Worm (Caenorhabditis elegans) whole organism, L4 larva: Measurements from ENCODE around the gene Y22D7AL.3.

Experiments used
- F10B5.3 ChIP-seq: sonication (generic microtip); optimal IDR thresholded peaks from 2 replicates; lab custom pipeline; 2016; ENCODE audit warnings: mild to moderate bottlenecking, missing genetic modification characterization, missing compliant biosample characterization
- F26F4.8 ChIP-seq: fragments of 200-800 bp; sonication (Bioruptor generic); conservative IDR thresholded peaks from 2 replicates; pipeline ENCODE4 v1.3.6; 2022; ENCODE audit warnings: missing genetic modification characterization, missing compliant biosample characterization
- F37D6.2 ChIP-seq: sonication (generic microtip); optimal IDR thresholded peaks from 2 replicates; lab custom pipeline; 2016; ENCODE audit warnings: mild to moderate bottlenecking, missing genetic modification characterization, missing compliant biosample characterization
- F49E8.2 ChIP-seq: sonication (generic microtip); optimal IDR thresholded peaks from 2 replicates; lab custom pipeline; 2016; ENCODE audit warnings: missing compliant biosample characterization, mild to moderate bottlenecking, missing genetic modification characterization, borderline replicate concordance
- Y5F2A.4 ChIP-seq: fragments of 200-800 bp; sonication (Bioruptor generic); optimal IDR thresholded peaks from 2 replicates; lab custom pipeline; 2018; ENCODE audit warnings: mild to moderate bottlenecking, missing genetic modification characterization, missing compliant biosample characterization
- ZK337.2 ChIP-seq: fragments of 200-800 bp; sonication (Bioruptor generic); IDR thresholded peaks from 2 replicates; pipeline ENCODE4 v1.3.6; 2022; ENCODE audit warnings: missing genetic modification reagents, missing genetic modification characterization, missing compliant biosample characterization
- aha-1 ChIP-seq: fragments of 150-350 bp; peaks from one replicate; lab custom pipeline; 2014; ENCODE audit warnings: missing biosample characterization, missing genetic modification characterization
- ama-1 ChIP-seq: fragments of 150-350 bp; optimal IDR thresholded peaks from 2 replicates; lab custom pipeline; 2014; ENCODE audit warnings: inconsistent platforms, mixed read lengths
- arid-1 ChIP-seq: fragments of 200-800 bp; sonication (Bioruptor generic); conservative IDR thresholded peaks from 2 replicates; pipeline ENCODE4 v1.3.6; 2022; ENCODE audit warnings: missing genetic modification reagents, missing genetic modification characterization, missing compliant biosample characterization
- ceh-20 ChIP-seq: fragments of 200-800 bp; sonication (Bioruptor generic); IDR thresholded peaks from 2 replicates; pipeline ENCODE4 v1.3.6; 2022; ENCODE audit warnings: missing genetic modification reagents, missing genetic modification characterization, missing compliant biosample characterization
- ceh-32 ChIP-seq: sonication (generic microtip); optimal IDR thresholded peaks from 2 replicates; lab custom pipeline; 2016; ENCODE audit warnings: mild to moderate bottlenecking, missing genetic modification characterization, missing compliant biosample characterization; ENCODE audit not compliant: poor library complexity
- ces-1 ChIP-seq: fragments of 150-350 bp; sonication (generic microtip); optimal IDR thresholded peaks from 4 replicates; lab custom pipeline; 2014; ENCODE audit warnings: missing biosample characterization, missing genetic modification reagents, missing genetic modification characterization
- ctbp-1 ChIP-seq: fragments of 200-800 bp; sonication (Bioruptor generic); IDR thresholded peaks from 2 replicates; pipeline ENCODE4 v1.3.6; 2022; ENCODE audit warnings: missing genetic modification reagents, missing genetic modification characterization, missing compliant biosample characterization
- daf-12 ChIP-seq: fragments of 150-350 bp; optimal IDR thresholded peaks from 2 replicates; lab custom pipeline; 2014; ENCODE audit warnings: missing biosample characterization, missing genetic modification reagents, missing genetic modification characterization
- daf-16 ChIP-seq, 3 experiments: sonication (generic microtip); optimal IDR thresholded peaks; 2 replicates each; lab custom pipeline; 2016 to 2017; ENCODE audit warnings: missing genetic modification characterization in 3 of 3, missing genetic modification reagents in 3 of 3, mild to moderate bottlenecking in 2 of 3, missing compliant biosample characterization in 2 of 3, missing biosample characterization in 1 of 3, moderate library complexity in 1 of 3
- daf-19 ChIP-seq: fragments of 200-800 bp; sonication (Bioruptor generic); conservative IDR thresholded peaks from 2 replicates; pipeline ENCODE4 v1.3.6; 2022; ENCODE audit warnings: missing genetic modification characterization, missing compliant biosample characterization
- dmd-8 ChIP-seq: fragments of 200-800 bp; sonication (Bioruptor generic); IDR thresholded peaks from 2 replicates; pipeline ENCODE4 v1.3.6; 2022; ENCODE audit warnings: missing genetic modification characterization, missing compliant biosample characterization
- dpl-1 ChIP-seq: fragments of 150-350 bp; optimal IDR thresholded peaks from 2 replicates; lab custom pipeline; 2014; ENCODE audit warnings: missing biosample characterization, missing genetic modification reagents, missing genetic modification characterization
- duxl-1 ChIP-seq: sonication (generic microtip); optimal IDR thresholded peaks from 2 replicates; lab custom pipeline; 2016; ENCODE audit warnings: mild to moderate bottlenecking, missing genetic modification characterization, moderate library complexity, missing compliant biosample characterization; ENCODE audit not compliant: poor library complexity
- dve-1 ChIP-seq: sonication (generic microtip); optimal IDR thresholded peaks from 2 replicates; lab custom pipeline; 2017; ENCODE audit warnings: antibody characterized with exemption, mild to moderate bottlenecking, missing genetic modification characterization, missing compliant biosample characterization; ENCODE audit not compliant: insufficient read depth
- egl-27 ChIP-seq: sonication (generic microtip); optimal IDR thresholded peaks from 3 replicates; lab custom pipeline; 2017; ENCODE audit warnings: missing biosample characterization, missing genetic modification reagents, missing genetic modification characterization
- egl-43 ChIP-seq: fragments of 200-800 bp; sonication (Bioruptor generic); IDR thresholded peaks from 2 replicates; pipeline ENCODE4 v1.3.6; 2022; ENCODE audit warnings: missing genetic modification reagents, missing genetic modification characterization, missing compliant biosample characterization
- gei-8 ChIP-seq: fragments of 200-800 bp; sonication (Bioruptor generic); optimal IDR thresholded peaks from 2 replicates; lab custom pipeline; 2018; ENCODE audit warnings: mild to moderate bottlenecking, missing genetic modification characterization, missing compliant biosample characterization
- hmg-1.1 ChIP-seq: fragments of 200-800 bp; sonication (Bioruptor generic); IDR thresholded peaks from 2 replicates; pipeline ENCODE4 v1.3.6; 2022; ENCODE audit warnings: missing genetic modification reagents, missing genetic modification characterization, missing compliant biosample characterization
- lim-7 ChIP-seq: fragments of 200-800 bp; sonication (Bioruptor generic); IDR thresholded peaks from 2 replicates; pipeline ENCODE4 v1.3.6; 2022; ENCODE audit warnings: missing genetic modification characterization, missing compliant biosample characterization
- lin-29 ChIP-seq: fragments of 200-800 bp; sonication (Bioruptor generic); IDR thresholded peaks from 2 replicates; pipeline ENCODE4 v1.3.6; 2022; ENCODE audit warnings: missing genetic modification reagents, missing genetic modification characterization, missing compliant biosample characterization
- lin-38 ChIP-seq: fragments of 200-800 bp; sonication (Bioruptor generic); IDR thresholded peaks from 2 replicates; pipeline ENCODE4 v1.3.6; 2022; ENCODE audit warnings: missing genetic modification reagents, missing genetic modification characterization, missing compliant biosample characterization
- lsy-2 ChIP-seq, 2 experiments: fragments of 150-350 bp in 1 of 2; sonication (generic microtip) in 1 of 2; optimal IDR thresholded peaks; 2 replicates each; lab custom pipeline; 2014 to 2017; ENCODE audit warnings: missing biosample characterization in 2 of 2, missing genetic modification characterization in 2 of 2
- madf-5 ChIP-seq, 2 experiments: fragments of 200-800 bp; sonication (Bioruptor generic); IDR thresholded peaks; 2 replicates each; pipeline ENCODE4 v1.3.6; 2022; ENCODE audit warnings: missing compliant biosample characterization in 2 of 2, missing genetic modification characterization in 2 of 2
- madf-9 ChIP-seq: fragments of 200-800 bp; sonication (Bioruptor generic); conservative IDR thresholded peaks from 2 replicates; pipeline ENCODE4 v1.3.6; 2022; ENCODE audit warnings: missing genetic modification reagents, missing genetic modification characterization, missing compliant biosample characterization
- mdl-1 ChIP-seq, 2 experiments: fragments of 150-350 bp in 1 of 2; sonication (generic microtip) in 1 of 2; optimal IDR thresholded peaks; 2 replicates each; lab custom pipeline; 2014 to 2017; ENCODE audit warnings: missing biosample characterization in 2 of 2, missing genetic modification characterization in 2 of 2
- mep-1 ChIP-seq: fragments of 150-350 bp; sonication (generic microtip); optimal IDR thresholded peaks from 3 replicates; lab custom pipeline; 2014; ENCODE audit warnings: missing biosample characterization, missing genetic modification characterization
- mes-2 ChIP-seq: sonication (generic microtip); optimal IDR thresholded peaks from 2 replicates; lab custom pipeline; 2016; ENCODE audit warnings: missing genotype, mild to moderate bottlenecking, missing genetic modification characterization, missing compliant biosample characterization; ENCODE audit not compliant: poor library complexity, severe bottlenecking
- mxl-3 ChIP-seq: fragments of 200-800 bp; sonication (Bioruptor generic); optimal IDR thresholded peaks from 2 replicates; lab custom pipeline; 2018; ENCODE audit warnings: mild to moderate bottlenecking, missing genetic modification characterization, missing compliant biosample characterization
- nhr-10 ChIP-seq: fragments of 150-350 bp; optimal IDR thresholded peaks from 2 replicates; lab custom pipeline; 2014; ENCODE audit warnings: missing biosample characterization, missing genetic modification characterization
- nhr-11 ChIP-seq: fragments of 150-350 bp; optimal IDR thresholded peaks from 2 replicates; lab custom pipeline; 2014; ENCODE audit warnings: missing biosample characterization, missing genetic modification characterization
- nhr-111 ChIP-seq: fragments of 200-800 bp; sonication (Bioruptor generic); optimal IDR thresholded peaks from 2 replicates; lab custom pipeline; 2018; ENCODE audit warnings: mild to moderate bottlenecking, missing genetic modification characterization, missing compliant biosample characterization
- nhr-237 ChIP-seq: sonication (generic microtip); optimal IDR thresholded peaks from 2 replicates; lab custom pipeline; 2017; ENCODE audit warnings: missing biosample characterization, missing genetic modification characterization
- pha-4 ChIP-seq, 2 experiments: fragments of 150-350 bp in 1 of 2; fragments of 200-800 bp in 1 of 2; sonication (Bioruptor generic) in 1 of 2; IDR thresholded peaks in 1 of 2; optimal IDR thresholded peaks in 1 of 2; 2 replicates each; pipeline versions ENCODE4 v1.3.6 to Lab custom; 2014 to 2022; ENCODE audit warnings: missing genetic modification characterization in 2 of 2, missing genetic modification reagents in 2 of 2, missing biosample characterization in 1 of 2, missing compliant biosample characterization in 1 of 2
- pqm-1 ChIP-seq: sonication (generic microtip); optimal IDR thresholded peaks from 2 replicates; lab custom pipeline; 2017; ENCODE audit warnings: missing biosample characterization, missing genetic modification characterization
- tag-97 ChIP-seq: fragments of 200-800 bp; sonication (Bioruptor generic); IDR thresholded peaks from 2 replicates; pipeline ENCODE4 v1.3.6; 2022; ENCODE audit warnings: missing genetic modification characterization, missing compliant biosample characterization
- tra-1 ChIP-seq: fragments of 200-800 bp; sonication (Bioruptor generic); IDR thresholded peaks from 2 replicates; pipeline ENCODE4 v1.3.6; 2022; ENCODE audit warnings: missing genetic modification reagents, missing genetic modification characterization, missing compliant biosample characterization
- unc-62 ChIP-seq, 3 experiments: fragments of 150-350 bp in 1 of 3; sonication (generic microtip); optimal IDR thresholded peaks in 2 of 3; peaks in 1 of 3; 1 replicate in 1 of 3; 2 replicates in 2 of 3; lab custom pipeline; 2014 to 2017; ENCODE audit warnings: missing biosample characterization in 3 of 3, missing genetic modification characterization in 3 of 3, missing genetic modification reagents in 3 of 3, missing genotype in 1 of 3
- zag-1 ChIP-seq: fragments of 150-350 bp; optimal IDR thresholded peaks from 2 replicates; lab custom pipeline; 2014; ENCODE audit warnings: missing biosample characterization, missing genetic modification characterization
- zfp-3 ChIP-seq: fragments of 200-800 bp; sonication (Bioruptor generic); conservative IDR thresholded peaks from 2 replicates; pipeline ENCODE4 v1.3.6; 2022; ENCODE audit warnings: missing genetic modification reagents, missing genetic modification characterization, missing compliant biosample characterization
- ztf-7 ChIP-seq: fragments of 150-350 bp; optimal IDR thresholded peaks from 2 replicates; lab custom pipeline; 2014; ENCODE audit warnings: missing biosample characterization, missing genetic modification characterization

Y22D7AL.3 gene

ce11 chrIII:1641163-1641562 is at the start of gene Y22D7AL.3:
Gene Y22D7AL.3, plus strand, starts transcription at chrIII:1641463.
- TF ChIP-seq aha-1 (peak; percentile 28), ces-1 (no peak)

ce11 chrIII:1591681-1592080 is 49.6 kb upstream of the Y22D7AL.3 start:
- TF ChIP-seq mdl-1 (tag; optimal IDR thresholded peaks at IDR 0.05; lab: Kevin White, UChicago) (no peak), dpl-1 (GFP tag; lab: Kevin White, UChicago) (peak; percentile 16), zag-1 (tag; lab: Kevin White, UChicago) (no peak), lsy-2 (tag; optimal IDR thresholded peaks at IDR 0.05; lab: Kevin White, UChicago) (peak in 1 of 2 experiments; percentile 57), F26F4.8 (GFP tag; lab: Robert Waterston, UW) (no peak), aha-1 (peak; percentile 87), mxl-3 (GFP tag; lab: Kevin White, UChicago) (no peak), ctbp-1 (GFP tag; lab: Robert Waterston, UW) (0 out of 2 replicates have a peak, but pooled peaks have one; percentile 15), unc-62 (GFP tag; optimal IDR thresholded peaks at IDR 0.05 in 1 of 2; lab: Kevin White, UChicago) (no peak), unc-62 (tag; optimal IDR thresholded peaks at IDR 0.05; lab: Kevin White, UChicago) (no peak), dmd-8 (no peak), hmg-1.1 (GFP tag; lab: Robert Waterston, UW) (peak; percentile 64), mep-1 (tag; lab: Kevin White, UChicago) (peak; percentile 28), duxl-1 (no peak), tag-97 (GFP tag; lab: Robert Waterston, UW) (no peak), nhr-237 (tag; lab: Kevin White, UChicago) (no peak), ama-1 (lab: Kevin White, UChicago) (peak; percentile 11)

ce11 chrIII:1598927-1599326 is 42.3 kb upstream of the Y22D7AL.3 start:
- peak; percentile 74 for TF ChIP-seq daf-19 (GFP tag; lab: Robert Waterston, UW)
- TF ChIP-seq nhr-111 (GFP tag; lab: Kevin White, UChicago), result no peak
- peak; percentile 35; the same call in 1 of the 2 replicates for TF ChIP-seq ceh-20 (GFP tag; lab: Robert Waterston, UW)
- peak; percentile 75 for TF ChIP-seq arid-1 (GFP tag; lab: Robert Waterston, UW)
- TF ChIP-seq lim-7, result peak; percentile 75
- no peak for TF ChIP-seq zfp-3 (GFP tag; lab: Robert Waterston, UW)
- TF ChIP-seq madf-9 (GFP tag; lab: Robert Waterston, UW), result no peak
- no peak for TF ChIP-seq F10B5.3 (tag; lab: Kevin White, UChicago)
- no peak for TF ChIP-seq daf-12 (tag; lab: Kevin White, UChicago)
- TF ChIP-seq F37D6.2, result no peak
- 0 out of 4 replicates have a peak, but pooled peaks have one; percentile 7 to 66 for TF ChIP-seq madf-5 (GFP tag; IDR thresholded peaks at IDR 0.05; lab: Robert Waterston, UW)
- TF ChIP-seq nhr-11, result no peak
- TF ChIP-seq pha-4 (GFP tag; IDR thresholded peaks at IDR 0.05; lab: Robert Waterston, UW), result peak; percentile 80
- no peak for TF ChIP-seq pha-4 (tag; optimal IDR thresholded peaks at IDR 0.05; lab: Kevin White, UChicago)
- TF ChIP-seq lin-29 (GFP tag; lab: Robert Waterston, UW), result no peak
- TF ChIP-seq Y5F2A.4 (GFP tag; lab: Kevin White, UChicago), result peak; percentile 10
- peak in 1 of 2 experiments; percentile 35 for TF ChIP-seq daf-16 (GFP tag; optimal IDR thresholded peaks at IDR 0.05; lab: Kevin White, UChicago)
- no peak for TF ChIP-seq daf-16 (tag; optimal IDR thresholded peaks at IDR 0.05; lab: Kevin White, UChicago)
- TF ChIP-seq gei-8 (GFP tag; lab: Kevin White, UChicago), result no peak
- TF ChIP-seq tra-1 (GFP tag; lab: Robert Waterston, UW), result no peak
- peak; percentile 25 for TF ChIP-seq mes-2 (tag; lab: Kevin White, UChicago)
- no peak for TF ChIP-seq nhr-10
- no peak for TF ChIP-seq egl-27 (tag; lab: Kevin White, UChicago)
- no peak for TF ChIP-seq ZK337.2
- peak; percentile 83; the same call in 1 of the 2 replicates for TF ChIP-seq dmd-8
- no peak for TF ChIP-seq dve-1 (tag; lab: Kevin White, UChicago)
- no peak for TF ChIP-seq ceh-32 (tag; lab: Kevin White, UChicago)
- peak; percentile 75 for TF ChIP-seq lin-38 (GFP tag; lab: Robert Waterston, UW)
- TF ChIP-seq F49E8.2 (tag; lab: Kevin White, UChicago), result peak; percentile 14
- no peak for TF ChIP-seq pqm-1 (tag; lab: Kevin White, UChicago)
- TF ChIP-seq ztf-7 (tag; lab: Kevin White, UChicago), result no peak
- TF ChIP-seq egl-43 (GFP tag; lab: Robert Waterston, UW), result no peak; the same call in 1 of the 2 replicates
